Fruit fly (Drosophila melanogaster): ENCODE measurements around the gene tal-3A.

dm6 chr3R:13840956-13841355 is 28.0 kb downstream of the tal-3A start:
- no peak for TF ChIP-seq cic (GFP tag; optimal IDR thresholded peaks at IDR 0.05)
- no peak for TF ChIP-seq Hr96 (GFP tag; optimal IDR thresholded peaks at IDR 0.05)
- TF ChIP-seq Mnt (GFP tag; optimal IDR thresholded peaks at IDR 0.05), result no peak
- TF ChIP-seq pad (GFP tag; optimal IDR thresholded peaks at IDR 0.05), result no peak
- TF ChIP-seq ovo (GFP tag; optimal IDR thresholded peaks at IDR 0.05), result no peak
- TF ChIP-seq kay (GFP tag; ENCODE audit: borderline replicate concordance), result no peak
- TF ChIP-seq tj (GFP tag; optimal IDR thresholded peaks at IDR 0.05), result no peak
- no peak for TF ChIP-seq CG14711 (tag; optimal IDR thresholded peaks at IDR 0.05)
- no peak for TF ChIP-seq CG12768 (GFP tag; optimal IDR thresholded peaks at IDR 0.05)
- TF ChIP-seq cnc (optimal IDR thresholded peaks at IDR 0.05), result no peak
- no peak for TF ChIP-seq CG1620 (GFP tag; optimal IDR thresholded peaks at IDR 0.05)

Measured in whole organism, adult.